Worm (Caenorhabditis elegans): ENCODE data around the gene rgs-4.

The rgs-4 gene

DNA sequence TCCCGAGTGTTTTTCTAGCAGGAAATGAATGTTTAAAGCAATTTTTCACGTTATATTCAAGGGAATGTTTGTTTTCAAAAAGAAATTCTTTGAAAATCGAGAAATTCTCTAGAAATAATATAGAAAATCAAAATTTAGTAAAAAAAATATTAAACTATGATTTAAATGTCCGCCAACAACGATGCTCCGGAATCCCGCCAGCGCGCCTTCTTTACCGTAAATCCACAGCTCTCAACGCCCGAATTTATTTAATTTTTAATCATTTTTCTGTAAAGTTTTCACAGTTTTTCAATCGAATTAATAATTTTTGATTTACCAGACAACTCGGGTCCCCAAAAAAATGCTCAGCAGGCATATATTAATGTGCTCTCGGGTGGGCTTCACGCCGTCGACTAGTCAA, 25.1 kb downstream of the rgs-4 start, which contains the start of the genes Y38E10A.33 and cox-10:
Gene Y38E10A.33 (minus strand): TSS at position 12 of the 400 bp plus-strand sequence.
Gene cox-10 (plus strand): TSS at position 320 of the 400 bp plus-strand sequence.
- no peak for TF ChIP-seq ceh-63 (GFP tag; optimal IDR thresholded peaks at IDR 0.05)
- peak in 1 of 6 experiments; percentile 54 for TF ChIP-seq elt-3 (tag; optimal IDR thresholded peaks at IDR 0.05)
- no peak for TF ChIP-seq rnt-1 (tag; optimal IDR thresholded peaks at IDR 0.05)
- no peak for TF ChIP-seq hlh-4 (tag; optimal IDR thresholded peaks at IDR 0.05)
- TF ChIP-seq C16A3.4 (tag; optimal IDR thresholded peaks at IDR 0.05): peak; percentile 65
- peak; percentile 12 for TF ChIP-seq fkh-8 (tag; optimal IDR thresholded peaks at IDR 0.05)
- TF ChIP-seq aly-2 (tag; optimal IDR thresholded peaks at IDR 0.05): peak; percentile 20
- no peak for TF ChIP-seq fkh-4 (tag; optimal IDR thresholded peaks at IDR 0.05; ENCODE audit: borderline replicate concordance)
- peak; percentile 91 to 94 for TF ChIP-seq lin-35 (GFP tag; optimal IDR thresholded peaks at IDR 0.05)
- TF ChIP-seq efl-3 (GFP tag; optimal IDR thresholded peaks at IDR 0.05): no peak
- TF ChIP-seq Y116A8C.19 (tag; optimal IDR thresholded peaks at IDR 0.05; ENCODE audit: borderline replicate concordance): no peak
- no peak for TF ChIP-seq nhr-28 (tag; optimal IDR thresholded peaks at IDR 0.05)
- TF ChIP-seq nhr-77 (tag; optimal IDR thresholded peaks at IDR 0.05): no peak
- TF ChIP-seq nhr-20 (tag; optimal IDR thresholded peaks at IDR 0.05): peak; percentile 69
- TF ChIP-seq aha-1 (tag; optimal IDR thresholded peaks at IDR 0.05): no peak
- TF ChIP-seq elt-2 (tag; optimal IDR thresholded peaks at IDR 0.05): no peak
- peak; percentile 48 for TF ChIP-seq egl-13 (tag; optimal IDR thresholded peaks at IDR 0.05)
- no peak for TF ChIP-seq zag-1 (tag; optimal IDR thresholded peaks at IDR 0.05)
- TF ChIP-seq swsn-7 (tag; optimal IDR thresholded peaks at IDR 0.05): peak; percentile 73
- TF ChIP-seq grh-1 (GFP tag; IDR thresholded peaks at IDR 0.05): peak; percentile 81
- no peak for TF ChIP-seq unc-98 (GFP tag; IDR thresholded peaks at IDR 0.05)
- peak; percentile 53 for TF ChIP-seq lin-13 (GFP tag; optimal IDR thresholded peaks at IDR 0.05)
- peak; percentile 56 for TF ChIP-seq irx-1 (tag; optimal IDR thresholded peaks at IDR 0.05)
- no peak for TF ChIP-seq nhr-76 (tag; optimal IDR thresholded peaks at IDR 0.05)
- TF ChIP-seq C34B4.2 (tag; optimal IDR thresholded peaks at IDR 0.05): no peak
- peak; percentile 60 for TF ChIP-seq lin-39 (tag; optimal IDR thresholded peaks at IDR 0.05)
- peak; percentile 88 to 95 (median 93) for TF ChIP-seq dpl-1 (GFP tag; optimal IDR thresholded peaks at IDR 0.05)
- peak; percentile 7 for TF ChIP-seq ama-1 (optimal IDR thresholded peaks at IDR 0.05)
- peak; percentile 80 for TF ChIP-seq nhr-85 (tag)
- TF ChIP-seq jun-1 (tag; optimal IDR thresholded peaks at IDR 0.05): peak; percentile 12
- TF ChIP-seq tbx-2 (tag; optimal IDR thresholded peaks at IDR 0.05): peak; percentile 85
- TF ChIP-seq unc-86 (tag; optimal IDR thresholded peaks at IDR 0.05): peak; percentile 62
- TF ChIP-seq nhr-11 (tag; optimal IDR thresholded peaks at IDR 0.05): no peak
- TF ChIP-seq vab-15 (tag; optimal IDR thresholded peaks at IDR 0.05): no peak
- no peak for TF ChIP-seq unc-62 (GFP tag; optimal IDR thresholded peaks at IDR 0.05)
- TF ChIP-seq ets-5 (GFP tag; IDR thresholded peaks at IDR 0.05): no peak
- no peak for TF ChIP-seq hpl-2 (GFP tag; optimal IDR thresholded peaks at IDR 0.05)
- no peak for TF ChIP-seq fkh-10 (GFP tag; optimal IDR thresholded peaks at IDR 0.05)
- peak; percentile 70 for TF ChIP-seq xbp-1 (tag; optimal IDR thresholded peaks at IDR 0.05)
- TF ChIP-seq sup-37 (GFP tag; optimal IDR thresholded peaks at IDR 0.05): no peak
- TF ChIP-seq nhr-84 (tag; optimal IDR thresholded peaks at IDR 0.05): no peak
- no peak for TF ChIP-seq nhr-12 (tag; optimal IDR thresholded peaks at IDR 0.05)
- TF ChIP-seq snu-23 (GFP tag; optimal IDR thresholded peaks at IDR 0.05): peak; percentile 83
- TF ChIP-seq nhr-90 (tag; optimal IDR thresholded peaks at IDR 0.05; ENCODE audit: poor library complexity): peak; percentile 80
- no peak for TF ChIP-seq pax-3 (tag; optimal IDR thresholded peaks at IDR 0.05)
- TF ChIP-seq hlh-17 (GFP tag; optimal IDR thresholded peaks at IDR 0.05; ENCODE audit: borderline replicate concordance): no peak
- peak; percentile 84 for TF ChIP-seq nhr-19 (GFP tag; conservative IDR thresholded peaks at IDR 0.05)
- TF ChIP-seq ztf-4 (tag; optimal IDR thresholded peaks at IDR 0.05): no peak
- no peak for TF ChIP-seq mdl-1 (tag; optimal IDR thresholded peaks at IDR 0.05)
- TF ChIP-seq zip-4 (GFP tag; optimal IDR thresholded peaks at IDR 0.05): peak; percentile 40
- no peak for TF ChIP-seq unc-30 (tag; optimal IDR thresholded peaks at IDR 0.05)
- TF ChIP-seq sox-4 (tag; optimal IDR thresholded peaks at IDR 0.05): peak; percentile 60
- TF ChIP-seq alr-1 (tag; optimal IDR thresholded peaks at IDR 0.05; ENCODE audit: borderline replicate concordance): no peak
- TF ChIP-seq lsy-2 (tag; optimal IDR thresholded peaks at IDR 0.05): peak; percentile 67 to 78
